Worm (Caenorhabditis elegans): ENCODE results near the gene srlf-2.
A peak's percentile ranks its signal among the peaks of the same experiment; 100 is the strongest.

Gene srlf-2

DNA sequence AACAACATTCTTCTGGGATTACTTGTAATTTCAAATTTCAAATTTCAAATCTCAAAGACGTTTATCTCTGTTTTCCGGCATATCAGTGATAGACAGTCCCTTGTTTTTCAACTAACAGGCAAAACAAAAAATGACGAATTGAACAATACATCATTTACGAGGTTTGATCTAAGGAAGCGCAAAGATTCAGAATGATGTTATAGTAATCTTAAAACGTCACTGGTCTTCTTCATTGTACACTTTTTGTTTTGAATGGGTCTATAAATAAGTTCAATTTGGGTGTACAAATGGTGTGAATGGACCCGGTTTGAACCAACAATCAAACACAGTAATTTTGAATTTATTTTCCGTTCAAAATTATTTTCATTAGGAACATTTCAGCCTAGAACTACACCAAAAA lies 34.0 kb downstream of the srlf-2 start:
- TF ChIP-seq elt-3 (tag; optimal IDR thresholded peaks at IDR 0.05) (no peak), ceh-9 (tag; optimal IDR thresholded peaks at IDR 0.05) (no peak), ceh-82 (tag; optimal IDR thresholded peaks at IDR 0.05) (no peak), unc-39 (tag; optimal IDR thresholded peaks at IDR 0.05) (no peak), daf-12 (tag; optimal IDR thresholded peaks at IDR 0.05) (no peak), fkh-10 (GFP tag; optimal IDR thresholded peaks at IDR 0.05) (no peak), lin-39 (tag; optimal IDR thresholded peaks at IDR 0.05) (no peak), unc-62 (GFP tag; optimal IDR thresholded peaks at IDR 0.05) (no peak), hmg-11 (tag; optimal IDR thresholded peaks at IDR 0.05) (no peak), pqm-1 (tag; optimal IDR thresholded peaks at IDR 0.05) (no peak), nhr-76 (tag; optimal IDR thresholded peaks at IDR 0.05) (no peak), R02D3.7 (tag; optimal IDR thresholded peaks at IDR 0.05) (no peak), nhr-43 (tag; optimal IDR thresholded peaks at IDR 0.05; ENCODE audit: poor library complexity, severe bottlenecking) (no peak), nhr-23 (tag; optimal IDR thresholded peaks at IDR 0.05) (no peak), nfya-1 (tag; optimal IDR thresholded peaks at IDR 0.05; ENCODE audit: insufficient read depth) (no peak), lin-15B (tag; optimal IDR thresholded peaks at IDR 0.05) (no peak), ama-1 (optimal IDR thresholded peaks at IDR 0.05) (no peak), egl-27 (tag; optimal IDR thresholded peaks at IDR 0.05) (no peak), zag-1 (tag; optimal IDR thresholded peaks at IDR 0.05) (no peak), nhr-237 (tag; optimal IDR thresholded peaks at IDR 0.05) (no peak)

DNA sequence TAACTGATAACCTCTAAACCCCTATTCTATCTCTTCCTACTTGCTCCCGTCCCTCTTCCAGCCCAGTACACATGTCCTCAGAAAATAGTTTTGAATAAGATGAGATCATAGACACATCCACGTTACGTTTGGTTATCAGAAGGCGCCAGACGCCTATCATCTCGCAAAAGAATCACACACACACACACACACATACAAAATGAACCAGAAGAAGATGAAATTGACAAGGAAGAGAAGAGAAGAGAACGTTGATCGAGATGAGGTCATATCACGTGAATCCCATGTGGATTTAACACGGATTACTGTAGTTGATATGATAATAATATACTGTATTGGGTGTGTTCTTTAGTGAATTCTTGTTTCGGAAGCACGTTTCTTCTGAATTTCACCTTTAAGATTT lies 36.0 kb downstream of the srlf-2 start:
- TF ChIP-seq ama-1 (optimal IDR thresholded peaks at IDR 0.05), result no peak
- no peak for TF ChIP-seq jun-1 (tag; optimal IDR thresholded peaks at IDR 0.05)
- TF ChIP-seq nhr-25 (tag; optimal IDR thresholded peaks at IDR 0.05), result peak; percentile 47
- no peak for TF ChIP-seq lsy-12 (tag; optimal IDR thresholded peaks at IDR 0.05)
- TF ChIP-seq nfya-1 (tag; optimal IDR thresholded peaks at IDR 0.05; ENCODE audit: insufficient read depth), result peak; percentile 56
- no peak for TF ChIP-seq unc-39 (tag; optimal IDR thresholded peaks at IDR 0.05)
- peak; percentile 18 for TF ChIP-seq mml-1 (tag; optimal IDR thresholded peaks at IDR 0.05)
- peak; percentile 3 for TF ChIP-seq egl-27 (tag; optimal IDR thresholded peaks at IDR 0.05)
- TF ChIP-seq pqm-1 (tag; optimal IDR thresholded peaks at IDR 0.05), result peak; percentile 0
- TF ChIP-seq unc-62 (GFP tag; optimal IDR thresholded peaks at IDR 0.05), result peak; percentile 36
- peak; percentile 95 for TF ChIP-seq nhr-43 (tag; optimal IDR thresholded peaks at IDR 0.05; ENCODE audit: poor library complexity, severe bottlenecking)
- peak; percentile 45 for TF ChIP-seq tbx-2 (tag; optimal IDR thresholded peaks at IDR 0.05)
- TF ChIP-seq daf-12 (tag; optimal IDR thresholded peaks at IDR 0.05), result no peak
- no peak for TF ChIP-seq mdl-1 (tag; optimal IDR thresholded peaks at IDR 0.05)
- TF ChIP-seq fkh-10 (GFP tag; optimal IDR thresholded peaks at IDR 0.05), result no peak
- peak; percentile 81 for TF ChIP-seq nhr-11 (tag; optimal IDR thresholded peaks at IDR 0.05)
- TF ChIP-seq R02D3.7 (tag; optimal IDR thresholded peaks at IDR 0.05), result peak; percentile 41
- TF ChIP-seq elt-2 (tag; optimal IDR thresholded peaks at IDR 0.05), result peak; percentile 31
- peak; percentile 43 for TF ChIP-seq ceh-28 (tag; optimal IDR thresholded peaks at IDR 0.05)
- TF ChIP-seq pha-4 (tag; optimal IDR thresholded peaks at IDR 0.05), result no peak
- TF ChIP-seq nhr-23 (tag; optimal IDR thresholded peaks at IDR 0.05), result peak; percentile 87

DNA sequence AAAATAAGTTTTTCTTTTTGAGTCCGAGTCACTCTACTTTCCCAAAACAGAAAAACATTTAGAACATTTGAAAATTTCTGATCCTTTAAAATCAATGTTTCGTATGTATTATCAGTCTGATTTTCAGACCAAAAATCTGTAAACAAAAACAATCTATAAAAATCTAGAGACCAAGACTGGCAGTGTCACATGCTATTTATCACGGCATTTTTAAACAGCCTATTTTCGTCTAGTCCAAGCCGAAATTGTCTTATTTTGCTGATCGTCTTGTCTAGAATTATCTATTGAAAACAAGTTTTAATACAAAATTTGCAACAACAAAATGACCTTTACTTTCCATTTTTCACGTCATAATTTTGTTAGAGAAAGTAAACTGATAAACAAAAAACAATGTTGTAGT lies 36.6 kb downstream of the srlf-2 start:
- TF ChIP-seq fkh-10 (GFP tag; optimal IDR thresholded peaks at IDR 0.05) (no peak), pha-4 (tag; optimal IDR thresholded peaks at IDR 0.05) (peak; percentile 17), egl-27 (tag; optimal IDR thresholded peaks at IDR 0.05) (no peak)

DNA sequence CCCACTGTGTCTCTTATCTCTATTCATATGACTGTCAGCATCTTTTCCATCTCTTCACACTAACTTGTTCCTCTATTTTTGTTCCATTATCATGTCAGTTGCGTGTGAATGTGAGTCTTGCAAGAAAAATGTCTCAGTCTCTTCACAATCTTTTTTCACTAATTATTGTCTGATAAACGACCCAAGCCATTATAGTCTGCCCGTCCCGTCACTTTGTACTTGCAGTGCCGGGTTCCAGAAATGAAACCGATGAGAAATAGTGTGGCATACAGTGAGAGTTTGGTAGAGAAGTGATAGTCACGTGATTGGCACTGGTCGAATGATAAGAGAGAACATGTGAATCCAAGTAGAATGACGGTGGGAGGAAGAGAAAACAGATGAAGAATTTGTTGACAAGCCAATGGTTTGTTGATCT lies 37.6 kb downstream of the srlf-2 start:
- TF ChIP-seq egl-5 (tag; optimal IDR thresholded peaks at IDR 0.05) (peak; percentile 53), R02D3.7 (tag; optimal IDR thresholded peaks at IDR 0.05) (peak; percentile 48), hmg-11 (tag; optimal IDR thresholded peaks at IDR 0.05) (no peak), nhr-23 (tag; optimal IDR thresholded peaks at IDR 0.05) (peak; percentile 83), ceh-82 (tag; optimal IDR thresholded peaks at IDR 0.05) (no peak), elt-3 (tag; optimal IDR thresholded peaks at IDR 0.05) (peak; percentile 25 to 95 (median 30)), nhr-76 (tag; optimal IDR thresholded peaks at IDR 0.05) (peak; percentile 23), daf-12 (tag; optimal IDR thresholded peaks at IDR 0.05) (peak; percentile 8), pqm-1 (tag; optimal IDR thresholded peaks at IDR 0.05) (peak; percentile 97), fkh-10 (GFP tag; optimal IDR thresholded peaks at IDR 0.05) (no peak), pha-4 (tag; optimal IDR thresholded peaks at IDR 0.05) (peak; percentile 68), elt-1 (tag; optimal IDR thresholded peaks at IDR 0.05) (no peak), snpc-4 (tag; optimal IDR thresholded peaks at IDR 0.05) (no peak), lsy-12 (tag; optimal IDR thresholded peaks at IDR 0.05) (peak; percentile 78), ztf-11 (tag; optimal IDR thresholded peaks at IDR 0.05) (no peak), nhr-12 (tag; optimal IDR thresholded peaks at IDR 0.05) (no peak), unc-39 (tag; optimal IDR thresholded peaks at IDR 0.05) (no peak), mml-1 (tag; optimal IDR thresholded peaks at IDR 0.05) (peak; percentile 48), skn-1 (tag; optimal IDR thresholded peaks at IDR 0.05) (no peak), unc-62 (GFP tag; optimal IDR thresholded peaks at IDR 0.05) (peak; percentile 79), sea-2 (GFP tag; optimal IDR thresholded peaks at IDR 0.05) (no peak), nhr-237 (tag; optimal IDR thresholded peaks at IDR 0.05) (no peak), tbx-2 (tag; optimal IDR thresholded peaks at IDR 0.05) (peak; percentile 78), ceh-9 (tag; optimal IDR thresholded peaks at IDR 0.05) (no peak), nhr-11 (tag; optimal IDR thresholded peaks at IDR 0.05) (peak; percentile 89), ceh-16 (tag; optimal IDR thresholded peaks at IDR 0.05) (no peak), aly-2 (tag; optimal IDR thresholded peaks at IDR 0.05) (no peak), ztf-4 (tag; optimal IDR thresholded peaks at IDR 0.05) (peak; percentile 19), lin-15B (tag; optimal IDR thresholded peaks at IDR 0.05) (no peak), ZK546.5 (tag; optimal IDR thresholded peaks at IDR 0.05) (no peak), lin-39 (tag; optimal IDR thresholded peaks at IDR 0.05) (no peak), nhr-25 (tag; optimal IDR thresholded peaks at IDR 0.05) (peak; percentile 87), egl-27 (tag; optimal IDR thresholded peaks at IDR 0.05) (peak; percentile 81), eor-1 (tag; optimal IDR thresholded peaks at IDR 0.05) (no peak), ceh-28 (tag; optimal IDR thresholded peaks at IDR 0.05) (peak; percentile 64), nhr-43 (tag; optimal IDR thresholded peaks at IDR 0.05; ENCODE audit: poor library complexity, severe bottlenecking) (peak; percentile 92), mdl-1 (tag; optimal IDR thresholded peaks at IDR 0.05) (peak; percentile 86)
